Fruit fly (Drosophila melanogaster): Measurements from ENCODE around the gene TpnC73F.

TpnC73F gene

dm6 chr3L:17009715-17010491 lies 36.0 kb upstream of the TpnC73F start:
- TF ChIP-seq dmrt93B (GFP tag; optimal IDR thresholded peaks at IDR 0.05) (no peak), psq (GFP tag; optimal IDR thresholded peaks at IDR 0.05) (peak; percentile 0), h (GFP tag; optimal IDR thresholded peaks at IDR 0.05) (peak; percentile 94), CG32264 (GFP tag; optimal IDR thresholded peaks at IDR 0.05) (no peak), CG9705 (GFP tag; optimal IDR thresholded peaks at IDR 0.05) (no peak), Abd-B (GFP tag; optimal IDR thresholded peaks at IDR 0.05) (no peak), Sp1 (GFP tag; optimal IDR thresholded peaks at IDR 0.05) (peak; percentile 17), Jra (GFP tag; optimal IDR thresholded peaks at IDR 0.05) (peak; percentile 39), Dfd (GFP tag; optimal IDR thresholded peaks at IDR 0.05) (no peak), Rel (GFP tag; optimal IDR thresholded peaks at IDR 0.05) (no peak), Rel (tag; optimal IDR thresholded peaks at IDR 0.05) (peak; percentile 89), pan (optimal IDR thresholded peaks at IDR 0.05) (no peak), dl (GFP tag; optimal IDR thresholded peaks at IDR 0.05; ENCODE audit: insufficient read depth in 1 of 2, partially characterized antibody in 2 of 2) (peak; percentile 63 to 84), Hr78 (GFP tag; optimal IDR thresholded peaks at IDR 0.05) (no peak), sage (GFP tag; optimal IDR thresholded peaks at IDR 0.05) (no peak), Myc (optimal IDR thresholded peaks at IDR 0.05) (no peak), foxo (GFP tag; optimal IDR thresholded peaks at IDR 0.05) (peak in 1 of 2 experiments; percentile 10), Hnf4 (GFP tag; optimal IDR thresholded peaks at IDR 0.05) (peak; percentile 50), OdsH (GFP tag; optimal IDR thresholded peaks at IDR 0.05) (peak; percentile 28), HLH106 (tag; optimal IDR thresholded peaks at IDR 0.05) (no peak), Dif (GFP tag; optimal IDR thresholded peaks at IDR 0.05; ENCODE audit: partially characterized antibody) (peak; percentile 81), CrebA (GFP tag; optimal IDR thresholded peaks at IDR 0.05; ENCODE audit: borderline replicate concordance) (no peak), ey (GFP tag; optimal IDR thresholded peaks at IDR 0.05) (peak; percentile 26), brk (GFP tag; optimal IDR thresholded peaks at IDR 0.05) (peak; percentile 9), fru (GFP tag; optimal IDR thresholded peaks at IDR 0.05) (peak; percentile 36), Hr83 (GFP tag; optimal IDR thresholded peaks at IDR 0.05; ENCODE audit: poor library complexity, severe bottlenecking) (peak; percentile 95), br (GFP tag; optimal IDR thresholded peaks at IDR 0.05) (peak; percentile 70), woc (GFP tag; optimal IDR thresholded peaks at IDR 0.05) (peak; percentile 73), sv (GFP tag; optimal IDR thresholded peaks at IDR 0.05) (no peak), lola (GFP tag; optimal IDR thresholded peaks at IDR 0.05) (no peak)

dm6 chr3L:17010492-17011303 lies 35.2 kb upstream of the TpnC73F start:
- TF ChIP-seq pan (optimal IDR thresholded peaks at IDR 0.05) (no peak), foxo (GFP tag; optimal IDR thresholded peaks at IDR 0.05) (peak in 1 of 2 experiments; percentile 52), Sp1 (GFP tag; optimal IDR thresholded peaks at IDR 0.05) (peak; percentile 4), Dif (GFP tag; optimal IDR thresholded peaks at IDR 0.05; ENCODE audit: partially characterized antibody) (peak; percentile 43), rgr (GFP tag; optimal IDR thresholded peaks at IDR 0.05) (peak; percentile 32), sage (GFP tag; optimal IDR thresholded peaks at IDR 0.05) (no peak), lola (GFP tag; optimal IDR thresholded peaks at IDR 0.05) (no peak), CG32264 (GFP tag; optimal IDR thresholded peaks at IDR 0.05) (no peak), psq (GFP tag; optimal IDR thresholded peaks at IDR 0.05) (peak; percentile 13), ey (GFP tag; optimal IDR thresholded peaks at IDR 0.05) (peak; percentile 1), woc (GFP tag; optimal IDR thresholded peaks at IDR 0.05) (peak; percentile 57), HLH106 (tag; optimal IDR thresholded peaks at IDR 0.05) (peak; percentile 20), Mio (GFP tag; optimal IDR thresholded peaks at IDR 0.05) (no peak), fru (GFP tag; optimal IDR thresholded peaks at IDR 0.05) (no peak), Hr78 (GFP tag; optimal IDR thresholded peaks at IDR 0.05) (no peak), N (GFP tag; optimal IDR thresholded peaks at IDR 0.05) (no peak), brk (GFP tag; optimal IDR thresholded peaks at IDR 0.05) (peak; percentile 20), Dfd (GFP tag; optimal IDR thresholded peaks at IDR 0.05) (no peak), h (GFP tag; optimal IDR thresholded peaks at IDR 0.05) (no peak), Rel (GFP tag; optimal IDR thresholded peaks at IDR 0.05) (no peak), Rel (tag; optimal IDR thresholded peaks at IDR 0.05) (peak; percentile 17), dl (GFP tag; optimal IDR thresholded peaks at IDR 0.05; ENCODE audit: insufficient read depth in 1 of 2, partially characterized antibody in 2 of 2) (peak in 1 of 2 experiments; percentile 26), Hnf4 (GFP tag; optimal IDR thresholded peaks at IDR 0.05) (peak; percentile 4)
